Fruit fly (Drosophila melanogaster) whole organism, prepupa: ENCODE data around the gene unc.

Source experiments
- Blimp-1 ChIP-seq: fragments of 200-800 bp; sonication (Bioruptor generic); optimal IDR thresholded peaks from 3 replicates; lab custom pipeline; 2017; ENCODE audit warnings: missing biosample characterization, missing genetic modification characterization, mild to moderate bottlenecking, moderate library complexity, missing genetic modification reagents
- CG11762 ChIP-seq: fragments of 200-800 bp; sonication (Bioruptor generic); optimal IDR thresholded peaks from 3 replicates; lab custom pipeline; 2016; ENCODE audit warnings: missing biosample characterization, missing genetic modification characterization; ENCODE audit not compliant: insufficient read depth
- CG16779 ChIP-seq: fragments of 200-800 bp; sonication (Bioruptor generic); optimal IDR thresholded peaks from 3 replicates; lab custom pipeline; 2017; ENCODE audit warnings: missing biosample characterization, mild to moderate bottlenecking, missing genetic modification characterization
- CG3919 ChIP-seq: fragments of 200-800 bp; sonication (Bioruptor generic); optimal IDR thresholded peaks from 3 replicates; lab custom pipeline; 2016; ENCODE audit warnings: missing biosample characterization, missing genetic modification characterization
- CG4318 ChIP-seq: fragments of 200-800 bp; sonication (Bioruptor generic); optimal IDR thresholded peaks from 3 replicates; lab custom pipeline; 2017; ENCODE audit warnings: missing biosample characterization, mild to moderate bottlenecking, missing genetic modification characterization
- Ets21C ChIP-seq: fragments of 200-800 bp; sonication (Bioruptor generic); optimal IDR thresholded peaks from 3 replicates; lab custom pipeline; 2016; ENCODE audit warnings: missing biosample characterization, missing genetic modification characterization
- Ets96B ChIP-seq: fragments of 200-800 bp; optimal IDR thresholded peaks from 2 replicates; lab custom pipeline; 2019; ENCODE audit warnings: missing biosample characterization, mild to moderate bottlenecking, missing genetic modification characterization, moderate library complexity
- Sox102F ChIP-seq: fragments of 200-800 bp; sonication (Bioruptor generic); optimal IDR thresholded peaks from 2 replicates; lab custom pipeline; 2016; ENCODE audit warnings: missing biosample characterization, mild to moderate bottlenecking, missing genetic modification characterization
- dsx ChIP-seq: fragments of 200-800 bp; optimal IDR thresholded peaks from 3 replicates; lab custom pipeline; 2019; ENCODE audit warnings: missing biosample characterization, mild to moderate bottlenecking, missing genetic modification characterization, moderate library complexity; ENCODE audit not compliant: poor library complexity, severe bottlenecking
- salr ChIP-seq, 2 experiments: fragments of 200-800 bp; sonication (Bioruptor generic); optimal IDR thresholded peaks; 3 replicates each; lab custom pipeline; 2016 to 2018; ENCODE audit warnings: missing biosample characterization in 2 of 2, missing genetic modification characterization in 2 of 2, mild to moderate bottlenecking in 1 of 2

DNA sequence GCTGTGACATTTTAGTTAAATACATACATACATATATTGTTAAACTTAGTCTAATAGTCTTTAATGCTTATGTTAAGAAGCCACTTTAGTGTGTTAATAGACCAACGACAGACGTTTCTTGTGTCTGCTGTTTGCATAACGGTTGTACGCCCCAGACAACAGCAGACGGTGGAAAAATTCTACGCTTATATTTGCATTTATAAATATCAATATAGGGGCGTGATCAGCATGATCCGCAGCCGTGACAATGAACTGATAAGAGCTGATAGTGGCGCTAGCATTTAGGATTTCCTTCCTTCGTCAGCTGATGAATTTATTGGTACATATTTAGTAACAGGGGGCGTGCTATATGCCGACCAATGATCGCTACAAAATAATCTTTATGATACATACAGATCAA lies 50.9 kb downstream of the unc start:
- TF ChIP-seq dsx (GFP tag; lab: Kevin White, UChicago) (no peak), CG16779 (tag; lab: Kevin White, UChicago) (no peak), salr (GFP tag; optimal IDR thresholded peaks at IDR 0.05; lab: Kevin White, UChicago) (no peak), Ets96B (no peak), CG3919 (no peak), CG4318 (GFP tag; lab: Kevin White, UChicago) (no peak), CG11762 (GFP tag; lab: Kevin White, UChicago) (no peak), Sox102F (GFP tag; lab: Kevin White, UChicago) (no peak), Ets21C (no peak), Blimp-1 (GFP tag; lab: Kevin White, UChicago) (no peak)
